Worm (Caenorhabditis elegans) whole organism, L1 larva: ENCODE measurements around the gene F18E3.13.

Experiments
- C04F5.9 ChIP-seq: sonication (generic microtip); optimal IDR thresholded peaks from 2 replicates; lab custom pipeline; 2016; ENCODE audit warnings: missing genetic modification characterization, missing compliant biosample characterization
- F16B12.6 ChIP-seq: fragments of 150-350 bp; optimal IDR thresholded peaks from 2 replicates; lab custom pipeline; 2014; ENCODE audit warnings: missing biosample characterization, missing genetic modification characterization
- aha-1 ChIP-seq: fragments of 150-350 bp; optimal IDR thresholded peaks from 2 replicates; lab custom pipeline; 2014; ENCODE audit warnings: missing biosample characterization, missing genetic modification characterization
- aly-2 ChIP-seq: fragments of 150-350 bp; optimal IDR thresholded peaks from 2 replicates; lab custom pipeline; 2014; ENCODE audit warnings: missing biosample characterization, missing genetic modification characterization
- ama-1 ChIP-seq: fragments of 150-350 bp; optimal IDR thresholded peaks from 2 replicates; lab custom pipeline; 2014
- blmp-1 ChIP-seq: fragments of 150-350 bp; optimal IDR thresholded peaks from 2 replicates; lab custom pipeline; 2014; ENCODE audit warnings: missing biosample characterization, missing genetic modification characterization
- ceh-88 ChIP-seq: fragments of 200-800 bp; sonication (Bioruptor generic); IDR thresholded peaks from 2 replicates; pipeline ENCODE4 v1.3.6; 2022; ENCODE audit warnings: missing genetic modification characterization, missing compliant biosample characterization
- efl-1 ChIP-seq, 4 experiments: fragments of 150-350 bp; optimal IDR thresholded peaks in 3 of 4; peaks in 1 of 4; 1 replicate in 1 of 4; 2 replicates in 3 of 4; lab custom pipeline; 2014; ENCODE audit warnings: missing biosample characterization in 2 of 4, missing genetic modification characterization in 2 of 4, missing genetic modification reagents in 2 of 4
- egl-13 ChIP-seq: sonication (generic microtip); optimal IDR thresholded peaks from 2 replicates; lab custom pipeline; 2016; ENCODE audit warnings: missing genotype, missing genetic modification reagents, missing genetic modification characterization, missing compliant biosample characterization
- egl-27 ChIP-seq, 2 experiments: fragments of 150-350 bp in 1 of 2; sonication (generic microtip); optimal IDR thresholded peaks; 3 replicates each; lab custom pipeline; 2017 to 2018; ENCODE audit warnings: missing biosample characterization in 2 of 2, missing genetic modification characterization in 2 of 2, missing genetic modification reagents in 2 of 2
- elt-2 ChIP-seq: sonication (generic microtip); optimal IDR thresholded peaks from 2 replicates; lab custom pipeline; 2016; ENCODE audit warnings: missing genetic modification characterization, mild to moderate bottlenecking, inconsistent platforms, missing compliant biosample characterization, missing genetic modification reagents
- fkh-10 ChIP-seq: sonication (generic microtip); optimal IDR thresholded peaks from 2 replicates; lab custom pipeline; 2017; ENCODE audit warnings: missing biosample characterization, missing genetic modification reagents, missing genetic modification characterization
- fkh-4 ChIP-seq: sonication (generic microtip); optimal IDR thresholded peaks from 2 replicates; lab custom pipeline; 2016; ENCODE audit warnings: missing compliant biosample characterization, missing genetic modification characterization, borderline replicate concordance
- grh-1 ChIP-seq: fragments of 200-800 bp; sonication (Bioruptor generic); IDR thresholded peaks from 2 replicates; pipeline ENCODE4 v1.3.6; 2022; ENCODE audit warnings: missing genetic modification reagents, missing genetic modification characterization, missing compliant biosample characterization
- hlh-17 ChIP-seq: fragments of 200-800 bp; sonication (Bioruptor generic); optimal IDR thresholded peaks from 2 replicates; lab custom pipeline; 2018; ENCODE audit warnings: missing genetic modification characterization, mild to moderate bottlenecking, missing compliant biosample characterization, moderate library complexity, borderline replicate concordance
- irx-1 ChIP-seq: sonication (generic microtip); optimal IDR thresholded peaks from 2 replicates; lab custom pipeline; 2016; ENCODE audit warnings: missing genetic modification characterization, missing compliant biosample characterization
- jun-1 ChIP-seq: fragments of 150-350 bp; optimal IDR thresholded peaks from 2 replicates; lab custom pipeline; 2014; ENCODE audit warnings: missing biosample characterization, missing genetic modification reagents, missing genetic modification characterization
- lin-14 ChIP-seq: fragments of 200-800 bp; sonication (Bioruptor generic); optimal IDR thresholded peaks from 2 replicates; lab custom pipeline; 2018; ENCODE audit warnings: mild to moderate bottlenecking, missing genetic modification characterization, moderate library complexity, missing compliant biosample characterization
- lin-39 ChIP-seq: fragments of 150-350 bp; optimal IDR thresholded peaks from 2 replicates; lab custom pipeline; 2014; ENCODE audit warnings: missing biosample characterization, missing genetic modification reagents, missing genetic modification characterization
- lsy-2 ChIP-seq, 2 experiments: fragments of 150-350 bp; optimal IDR thresholded peaks; 2 replicates each; lab custom pipeline; 2014; ENCODE audit warnings: missing biosample characterization in 2 of 2, missing genetic modification characterization in 2 of 2
- mab-9 ChIP-seq: fragments of 200-800 bp; sonication (Bioruptor generic); IDR thresholded peaks from 2 replicates; pipeline ENCODE4 v1.3.6; 2022; ENCODE audit warnings: missing genetic modification reagents, missing genetic modification characterization, missing compliant biosample characterization
- mdl-1 ChIP-seq, 2 experiments: fragments of 150-350 bp; optimal IDR thresholded peaks; 2 replicates each; lab custom pipeline; 2014 to 2017; ENCODE audit warnings: missing biosample characterization in 2 of 2, missing genetic modification characterization in 2 of 2, inconsistent platforms in 1 of 2
- mef-2 ChIP-seq: fragments of 150-350 bp; optimal IDR thresholded peaks from 2 replicates; lab custom pipeline; 2014; ENCODE audit warnings: missing biosample characterization, missing genetic modification characterization
- nhr-19 ChIP-seq: fragments of 200-800 bp; sonication (Bioruptor generic); conservative IDR thresholded peaks from 2 replicates; pipeline ENCODE4 v1.3.6; 2022; ENCODE audit warnings: missing genetic modification characterization, missing compliant biosample characterization
- nhr-20 ChIP-seq: sonication (generic microtip); optimal IDR thresholded peaks from 2 replicates; lab custom pipeline; 2016; ENCODE audit warnings: mild to moderate bottlenecking, missing genetic modification characterization, missing compliant biosample characterization
- nhr-47 ChIP-seq: sonication (generic microtip); optimal IDR thresholded peaks from 2 replicates; lab custom pipeline; 2016; ENCODE audit warnings: mild to moderate bottlenecking, missing genetic modification characterization, moderate library complexity, missing compliant biosample characterization
- nhr-71 ChIP-seq: sonication (generic microtip); optimal IDR thresholded peaks from 2 replicates; lab custom pipeline; 2016; ENCODE audit warnings: mild to moderate bottlenecking, missing genetic modification characterization, moderate library complexity, missing compliant biosample characterization
- nhr-76 ChIP-seq: sonication (generic microtip); optimal IDR thresholded peaks from 2 replicates; lab custom pipeline; 2017; ENCODE audit warnings: missing biosample characterization, missing genetic modification characterization
- nhr-84 ChIP-seq: sonication (generic microtip); optimal IDR thresholded peaks from 2 replicates; lab custom pipeline; 2017; ENCODE audit warnings: missing biosample characterization, missing genetic modification characterization
- nhr-85 ChIP-seq: sonication (generic microtip); peaks from one replicate; lab custom pipeline; 2016; ENCODE audit warnings: missing genetic modification characterization, inconsistent platforms, missing compliant biosample characterization
- nhr-90 ChIP-seq: sonication (generic microtip); optimal IDR thresholded peaks from 2 replicates; lab custom pipeline; 2016; ENCODE audit warnings: mild to moderate bottlenecking, missing genetic modification characterization, missing compliant biosample characterization; ENCODE audit not compliant: poor library complexity
- pag-3 ChIP-seq: sonication (generic microtip); optimal IDR thresholded peaks from 2 replicates; lab custom pipeline; 2017; ENCODE audit warnings: missing genetic modification characterization, mild to moderate bottlenecking, missing compliant biosample characterization, antibody characterized with exemption, borderline replicate concordance; ENCODE audit not compliant: insufficient read depth
- pqm-1 ChIP-seq: sonication (generic microtip); optimal IDR thresholded peaks from 3 replicates; lab custom pipeline; 2017; ENCODE audit warnings: missing biosample characterization, missing genetic modification characterization
- skn-1 ChIP-seq: fragments of 150-350 bp; optimal IDR thresholded peaks from 2 replicates; lab custom pipeline; 2014; ENCODE audit warnings: missing biosample characterization, missing genetic modification characterization
- snpc-4 ChIP-seq: fragments of 150-350 bp; optimal IDR thresholded peaks from 2 replicates; lab custom pipeline; 2014; ENCODE audit warnings: missing biosample characterization, missing genetic modification characterization
- snu-23 ChIP-seq: sonication (generic microtip); optimal IDR thresholded peaks from 2 replicates; lab custom pipeline; 2016; ENCODE audit warnings: missing genetic modification characterization, missing compliant biosample characterization
- sox-4 ChIP-seq: sonication (generic microtip); optimal IDR thresholded peaks from 2 replicates; lab custom pipeline; 2016; ENCODE audit warnings: missing genetic modification characterization, missing compliant biosample characterization
- sup-37 ChIP-seq: fragments of 200-800 bp; sonication (Bioruptor generic); optimal IDR thresholded peaks from 2 replicates; lab custom pipeline; 2018; ENCODE audit warnings: mild to moderate bottlenecking, missing genetic modification characterization, missing compliant biosample characterization
- swsn-7 ChIP-seq: sonication (generic microtip); optimal IDR thresholded peaks from 2 replicates; lab custom pipeline; 2016; ENCODE audit warnings: missing genetic modification characterization, missing compliant biosample characterization
- tbx-2 ChIP-seq: sonication (generic microtip); optimal IDR thresholded peaks from 2 replicates; lab custom pipeline; 2016; ENCODE audit warnings: missing genetic modification characterization, missing compliant biosample characterization
- unc-130 ChIP-seq: fragments of 150-350 bp; optimal IDR thresholded peaks from 2 replicates; lab custom pipeline; 2017; ENCODE audit warnings: missing biosample characterization, missing genetic modification characterization, inconsistent platforms
- unc-62 ChIP-seq: fragments of 150-350 bp; optimal IDR thresholded peaks from 2 replicates; lab custom pipeline; 2014; ENCODE audit warnings: missing biosample characterization, missing genetic modification reagents, missing genetic modification characterization
- unc-98 ChIP-seq: fragments of 200-800 bp; sonication (Bioruptor generic); IDR thresholded peaks from 2 replicates; pipeline ENCODE4 v1.3.6; 2022; ENCODE audit warnings: missing genetic modification characterization, missing compliant biosample characterization
- vab-15 ChIP-seq: sonication (generic microtip); optimal IDR thresholded peaks from 2 replicates; lab custom pipeline; 2017; ENCODE audit warnings: missing genotype, mild to moderate bottlenecking, missing genetic modification characterization, missing compliant biosample characterization
- zag-1 ChIP-seq: fragments of 150-350 bp; optimal IDR thresholded peaks from 2 replicates; lab custom pipeline; 2014; ENCODE audit warnings: missing biosample characterization, missing genetic modification characterization
- zip-4 ChIP-seq: fragments of 200-800 bp; sonication (Bioruptor generic); optimal IDR thresholded peaks from 2 replicates; lab custom pipeline; 2018; ENCODE audit warnings: mild to moderate bottlenecking, missing genetic modification characterization, moderate library complexity, missing compliant biosample characterization
- ztf-11 ChIP-seq, 2 experiments: sonication (generic microtip); optimal IDR thresholded peaks; 2 replicates each; lab custom pipeline; 2016 to 2017; ENCODE audit warnings: missing genetic modification characterization in 2 of 2, missing biosample characterization in 1 of 2, missing compliant biosample characterization in 1 of 2
- ztf-4 ChIP-seq: fragments of 150-350 bp; optimal IDR thresholded peaks from 2 replicates; lab custom pipeline; 2014; ENCODE audit warnings: missing biosample characterization, missing genetic modification characterization

The F18E3.13 gene

DNA sequence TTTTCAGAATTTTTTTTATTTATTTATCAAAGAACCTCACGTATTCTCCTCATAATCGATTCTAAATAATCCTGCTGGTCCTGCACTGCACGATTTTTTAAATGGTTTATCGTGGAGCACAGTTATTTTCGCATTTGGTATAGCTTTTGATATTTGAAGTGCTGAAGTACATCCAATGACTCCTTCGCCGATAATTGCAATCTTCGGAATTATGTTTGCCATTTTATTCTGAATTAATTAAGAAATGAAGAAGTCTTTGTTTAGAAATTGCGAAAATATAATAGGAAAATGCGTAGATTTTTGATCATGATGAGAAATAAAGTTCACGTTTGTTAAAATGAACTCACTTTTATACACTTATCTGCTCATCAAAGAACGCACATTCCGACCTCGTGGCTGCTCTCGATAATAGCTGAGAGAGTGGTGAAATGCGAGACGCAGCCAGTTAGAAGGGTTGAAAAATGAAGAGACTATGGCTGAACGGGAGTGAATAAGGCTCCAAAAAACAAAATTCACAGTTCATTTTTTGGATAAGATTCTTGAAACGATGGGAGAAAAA lies 18.9 kb downstream of the F18E3.13 start (continued):
- TF ChIP-seq ztf-11 (tag; optimal IDR thresholded peaks at IDR 0.05; lab: Kevin White, UChicago) (no peak), fkh-10 (peak; percentile 33), nhr-47 (tag; lab: Kevin White, UChicago) (peak; percentile 55), blmp-1 (tag; lab: Kevin White, UChicago) (peak; percentile 5), zip-4 (GFP tag; lab: Kevin White, UChicago) (no peak), pag-3 (tag; lab: Kevin White, UChicago) (no peak), ztf-4 (tag; lab: Kevin White, UChicago) (no peak), vab-15 (tag; lab: Kevin White, UChicago) (no peak), egl-13 (tag; lab: Kevin White, UChicago) (no peak), mef-2 (tag; lab: Kevin White, UChicago) (peak; percentile 0), sox-4 (no peak), lin-39 (tag; lab: Kevin White, UChicago) (peak; percentile 1), lsy-2 (tag; optimal IDR thresholded peaks at IDR 0.05; lab: Kevin White, UChicago) (peak; percentile 55 to 58), nhr-71 (peak; percentile 92), skn-1 (peak; percentile 39), mab-9 (no peak), sup-37 (GFP tag; lab: Kevin White, UChicago) (peak; percentile 31), nhr-20 (tag; lab: Kevin White, UChicago) (peak; percentile 78), unc-130 (tag; lab: Kevin White, UChicago) (peak; percentile 34), aha-1 (tag; lab: Kevin White, UChicago) (no peak), egl-27 (tag; optimal IDR thresholded peaks at IDR 0.05; lab: Kevin White, UChicago) (no peak), hlh-17 (GFP tag; lab: Kevin White, UChicago) (no peak), efl-1 (optimal IDR thresholded peaks at IDR 0.05; lab: Kevin White, UChicago) (peak; percentile 19 to 41), efl-1 (GFP tag; optimal IDR thresholded peaks at IDR 0.05 in 1 of 2; lab: Kevin White, UChicago) (peak in 1 of 2 experiments; percentile 87), swsn-7 (tag; lab: Kevin White, UChicago) (peak; percentile 63), F16B12.6 (tag; lab: Kevin White, UChicago) (no peak), zag-1 (tag; lab: Kevin White, UChicago) (no peak), grh-1 (GFP tag; lab: Robert Waterston, UW) (no peak), ceh-88 (GFP tag; lab: Robert Waterston, UW) (no peak), unc-98 (GFP tag; lab: Robert Waterston, UW) (no peak), ama-1 (lab: Kevin White, UChicago) (no peak), snu-23 (peak; percentile 79)

DNA sequence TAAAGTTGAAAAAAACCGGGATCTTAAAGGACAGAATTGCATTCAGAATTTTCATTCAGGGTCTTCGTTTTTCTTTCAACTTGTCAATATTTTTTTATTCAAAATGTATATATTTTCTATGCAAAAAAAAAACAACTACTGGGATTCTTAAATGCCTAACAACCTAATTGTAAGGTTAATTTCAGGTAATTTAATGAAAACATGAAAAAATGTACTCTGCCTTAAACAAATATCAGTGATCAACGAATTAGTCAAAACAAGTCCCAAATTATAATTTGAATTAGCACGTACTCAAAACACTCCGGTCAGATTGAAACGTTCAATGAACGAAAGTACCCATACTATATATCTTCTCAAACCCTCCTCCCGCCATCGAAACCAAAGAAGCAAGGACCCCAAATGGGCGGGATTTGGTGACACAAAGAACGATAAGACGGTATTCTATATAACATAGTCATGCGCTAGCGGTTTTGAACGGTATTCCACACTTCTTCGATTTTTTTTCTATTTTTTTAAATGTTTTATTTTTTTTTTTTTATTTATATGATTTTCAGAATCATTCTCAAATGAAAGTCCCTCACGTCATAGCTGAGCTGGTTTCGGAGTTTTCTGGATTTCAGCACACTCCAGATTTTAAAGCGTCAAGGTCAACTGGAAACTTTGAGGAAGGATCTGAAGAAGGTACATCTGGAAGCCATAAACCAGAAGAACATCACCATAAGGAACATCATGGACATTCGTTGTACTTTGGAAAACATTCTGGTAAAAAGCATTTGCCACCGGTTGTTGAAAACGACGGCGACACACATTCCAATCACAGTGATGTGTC lies 19.6 kb downstream of the F18E3.13 start, which contains the start of the genes ddo-2 and F25E5.8:
ddo-2 (minus strand) TSS at position 330 of the 829 bp plus-strand sequence.
F25E5.8 (plus strand) TSS at position 555 of the 829 bp plus-strand sequence.
- TF ChIP-seq nhr-85 (tag; lab: Kevin White, UChicago) (peak; percentile 87), unc-130 (tag; lab: Kevin White, UChicago) (peak; percentile 81), unc-98 (GFP tag; lab: Robert Waterston, UW) (no peak), blmp-1 (tag; lab: Kevin White, UChicago) (peak; percentile 83), unc-62 (GFP tag; lab: Kevin White, UChicago) (no peak), pqm-1 (tag; lab: Kevin White, UChicago) (no peak), snpc-4 (tag; lab: Kevin White, UChicago) (no peak), irx-1 (no peak), nhr-84 (tag; lab: Kevin White, UChicago) (no peak), jun-1 (tag; lab: Kevin White, UChicago) (no peak), nhr-76 (tag; lab: Kevin White, UChicago) (no peak), snu-23 (peak; percentile 32), nhr-19 (GFP tag; lab: Robert Waterston, UW) (peak; percentile 72), C04F5.9 (tag; lab: Kevin White, UChicago) (no peak), fkh-4 (tag; lab: Kevin White, UChicago) (no peak), lin-14 (GFP tag; lab: Kevin White, UChicago) (peak; percentile 18), egl-13 (tag; lab: Kevin White, UChicago) (no peak), tbx-2 (tag; lab: Kevin White, UChicago) (peak; percentile 20), mdl-1 (tag; optimal IDR thresholded peaks at IDR 0.05; lab: Kevin White, UChicago) (peak in 1 of 2 experiments; percentile 38), pag-3 (tag; lab: Kevin White, UChicago) (no peak), aly-2 (no peak), elt-2 (tag; lab: Kevin White, UChicago) (no peak), lin-39 (tag; lab: Kevin White, UChicago) (no peak), mab-9 (no peak), grh-1 (GFP tag; lab: Robert Waterston, UW) (0 out of 2 replicates have a peak, but pooled peaks have one; percentile 7), skn-1 (peak; percentile 24), nhr-90 (tag; lab: Kevin White, UChicago) (peak; percentile 48)
